Fruit fly (Drosophila melanogaster) whole organism, embryonic: ENCODE measurements around the gene eIF1.

ENCODE experiments used
- Antp ChIP-seq: fragments of 200-800 bp; sonication (Bioruptor generic); optimal IDR thresholded peaks from 3 replicates; lab custom pipeline; 2016; ENCODE audit warnings: missing biosample characterization, missing genetic modification characterization
- Awh ChIP-seq: fragments of 200-800 bp; sonication (Bioruptor generic); IDR thresholded peaks from 2 replicates; pipeline ENCODE4, ENCODE4 v1.3.6; 2022; ENCODE audit warnings: missing biosample characterization, missing genetic modification characterization
- CG10267 ChIP-seq: fragments of 200-800 bp; sonication (Bioruptor generic); optimal IDR thresholded peaks from 2 replicates; lab custom pipeline; 2018; ENCODE audit warnings: missing biosample characterization, mild to moderate bottlenecking, missing genetic modification characterization, moderate library complexity
- CG10979 ChIP-seq: fragments of 200-800 bp; sonication (Bioruptor generic); optimal IDR thresholded peaks from 2 replicates; lab custom pipeline; 2018; ENCODE audit warnings: missing biosample characterization, mild to moderate bottlenecking, missing genetic modification characterization, moderate library complexity
- CG11695 ChIP-seq: fragments of 200-800 bp; sonication (Bioruptor generic); IDR thresholded peaks from 3 replicates; pipeline ENCODE4 v1.3.6; 2022; ENCODE audit warnings: missing biosample characterization, missing genetic modification characterization
- CG12744 ChIP-seq: fragments of 200-800 bp; sonication (Bioruptor generic); optimal IDR thresholded peaks from 2 replicates; lab custom pipeline; 2016; ENCODE audit warnings: missing biosample characterization, missing genetic modification characterization
- CG12942 ChIP-seq: fragments of 200-800 bp; sonication (Bioruptor generic); optimal IDR thresholded peaks from 3 replicates; lab custom pipeline; 2016; ENCODE audit warnings: missing biosample characterization, missing genetic modification characterization
- CG13287 ChIP-seq: fragments of 200-800 bp; sonication (Bioruptor generic); IDR thresholded peaks from 2 replicates; pipeline ENCODE4 v1.3.6; 2022; ENCODE audit warnings: missing biosample characterization, missing genetic modification characterization; ENCODE audit not compliant: partially characterized antibody
- CG14014 ChIP-seq: fragments of 200-800 bp; sonication (Bioruptor generic); IDR thresholded peaks from 2 replicates; pipeline ENCODE4 v1.3.6; 2022; ENCODE audit warnings: missing biosample characterization, missing genetic modification characterization
- CG2116 ChIP-seq: fragments of 200-800 bp; sonication (Bioruptor generic); optimal IDR thresholded peaks from 3 replicates; lab custom pipeline; 2018; ENCODE audit warnings: missing biosample characterization, mild to moderate bottlenecking, missing genetic modification characterization
- CG2889 ChIP-seq: fragments of 200-800 bp; sonication (Bioruptor generic); IDR thresholded peaks from 3 replicates; pipeline ENCODE4 v1.3.6; 2022; ENCODE audit warnings: missing biosample characterization, missing genetic modification characterization
- CG3163 ChIP-seq: fragments of 200-800 bp; sonication (Bioruptor generic); optimal IDR thresholded peaks from 3 replicates; lab custom pipeline; 2016; ENCODE audit warnings: missing biosample characterization, missing genetic modification characterization
- CG32772 ChIP-seq: fragments of 200-800 bp; sonication (Bioruptor generic); IDR thresholded peaks from 2 replicates; pipeline ENCODE4 v1.3.6; 2022; ENCODE audit warnings: missing biosample characterization, missing genetic modification characterization
- CG3407 ChIP-seq: fragments of 200-800 bp; sonication (Bioruptor generic); optimal IDR thresholded peaks from 2 replicates; lab custom pipeline; 2018; ENCODE audit warnings: missing biosample characterization, mild to moderate bottlenecking, missing genetic modification characterization
- CG42726 ChIP-seq: fragments of 200-800 bp; sonication (Bioruptor generic); IDR thresholded peaks from 2 replicates; pipeline ENCODE4 v1.3.6; 2022; ENCODE audit warnings: missing biosample characterization, missing genetic modification characterization; ENCODE audit not compliant: partially characterized antibody
- CG5245 ChIP-seq: fragments of 200-800 bp; sonication (Bioruptor generic); optimal IDR thresholded peaks from 3 replicates; lab custom pipeline; 2016; ENCODE audit warnings: missing biosample characterization, missing genetic modification characterization
- CG7928 ChIP-seq: fragments of 200-800 bp; sonication (Bioruptor generic); optimal IDR thresholded peaks from 2 replicates; lab custom pipeline; 2017; ENCODE audit warnings: missing biosample characterization, mild to moderate bottlenecking, missing genetic modification characterization
- CG9437 ChIP-seq: fragments of 200-800 bp; sonication (Bioruptor generic); optimal IDR thresholded peaks from 2 replicates; lab custom pipeline; 2018; ENCODE audit warnings: missing biosample characterization, mild to moderate bottlenecking, missing genetic modification characterization
- CG9932 ChIP-seq: fragments of 200-800 bp; sonication (Bioruptor generic); IDR thresholded peaks from 2 replicates; pipeline ENCODE4 v1.3.6; 2022; ENCODE audit warnings: missing biosample characterization, missing genetic modification characterization
- Fer2 ChIP-seq: fragments of 200-800 bp; sonication (Bioruptor generic); optimal IDR thresholded peaks from 2 replicates; lab custom pipeline; 2018; ENCODE audit warnings: missing biosample characterization, mild to moderate bottlenecking, missing genetic modification characterization, moderate library complexity
- GATAe ChIP-seq: fragments of 200-800 bp; sonication (Bioruptor generic); conservative IDR thresholded peaks from 2 replicates; pipeline ENCODE4 v1.3.6; 2022; ENCODE audit warnings: missing biosample characterization, missing genetic modification characterization
- Gug ChIP-seq: fragments of 200-800 bp; sonication (Bioruptor generic); IDR thresholded peaks from 4 replicates; pipeline ENCODE4 v1.3.6; 2022; ENCODE audit warnings: missing biosample characterization, missing genetic modification characterization
- Hand ChIP-seq: fragments of 200-800 bp; sonication (Bioruptor generic); optimal IDR thresholded peaks from 2 replicates; lab custom pipeline; 2017; ENCODE audit warnings: mild to moderate bottlenecking, missing biosample characterization, missing genetic modification reagents, missing genetic modification characterization
- HmgD ChIP-seq: fragments of 200-800 bp; sonication (Bioruptor generic); optimal IDR thresholded peaks from 3 replicates; lab custom pipeline; 2016; ENCODE audit warnings: missing biosample characterization, missing genetic modification characterization
- HmgZ ChIP-seq: fragments of 200-800 bp; sonication (Bioruptor generic); optimal IDR thresholded peaks from 2 replicates; lab custom pipeline; 2018; ENCODE audit warnings: missing biosample characterization, mild to moderate bottlenecking, missing genetic modification characterization
- Mrtf ChIP-seq: fragments of 200-800 bp; sonication (Bioruptor generic); IDR thresholded peaks from 3 replicates; pipeline ENCODE4 v1.3.6; 2022; ENCODE audit warnings: missing biosample characterization, missing genetic modification characterization
- Pdp1 ChIP-seq, 2 experiments: fragments of 200-800 bp; sonication (Bioruptor generic); optimal IDR thresholded peaks; 3 replicates each; lab custom pipeline; 2016; ENCODE audit warnings: missing biosample characterization in 2 of 2, missing genetic modification characterization in 2 of 2, mild to moderate bottlenecking in 1 of 2, moderate library complexity in 1 of 2
- Scr ChIP-seq: fragments of 200-800 bp; sonication (Bioruptor generic); IDR thresholded peaks from 2 replicates; pipeline ENCODE4 v1.3.6; 2022; ENCODE audit warnings: missing biosample characterization, missing genetic modification characterization; ENCODE audit not compliant: partially characterized antibody
- ase ChIP-seq: fragments of 200-800 bp; sonication (Bioruptor generic); IDR thresholded peaks from 3 replicates; pipeline ENCODE4 v1.3.6; 2022; ENCODE audit warnings: missing biosample characterization, missing genetic modification characterization
- ash1 ChIP-seq: fragments of 200-800 bp; sonication (Bioruptor generic); optimal IDR thresholded peaks from 2 replicates; lab custom pipeline; 2018; ENCODE audit warnings: missing biosample characterization, mild to moderate bottlenecking, missing genetic modification characterization
- caup ChIP-seq: fragments of 200-800 bp; sonication (Bioruptor generic); optimal IDR thresholded peaks from 3 replicates; lab custom pipeline; 2017; ENCODE audit warnings: missing biosample characterization, mild to moderate bottlenecking, missing genetic modification characterization, moderate library complexity; ENCODE audit not compliant: severe bottlenecking
- corto ChIP-seq: fragments of 200-800 bp; sonication (Bioruptor generic); optimal IDR thresholded peaks from 2 replicates; lab custom pipeline; 2016; ENCODE audit warnings: missing biosample characterization, mild to moderate bottlenecking, missing genetic modification characterization, moderate library complexity
- crp ChIP-seq, 2 experiments: fragments of 200-800 bp; sonication (Bioruptor generic); optimal IDR thresholded peaks; 2 replicates in 1 of 2; 3 replicates in 1 of 2; lab custom pipeline; 2017; ENCODE audit warnings: missing biosample characterization in 2 of 2, missing genetic modification characterization in 2 of 2, mild to moderate bottlenecking in 1 of 2, moderate library complexity in 1 of 2
- dan ChIP-seq: fragments of 200-800 bp; sonication (Bioruptor generic); IDR thresholded peaks from 2 replicates; pipeline ENCODE4 v1.3.6; 2022; ENCODE audit warnings: missing biosample characterization, missing genetic modification characterization
- dpn ChIP-seq, 2 experiments: fragments of 200-800 bp; sonication (Bioruptor generic); optimal IDR thresholded peaks; 3 replicates each; lab custom pipeline; 2016; ENCODE audit warnings: missing biosample characterization in 2 of 2, missing genetic modification characterization in 2 of 2
- fd96Cb ChIP-seq: fragments of 200-800 bp; sonication (Bioruptor generic); optimal IDR thresholded peaks from 2 replicates; lab custom pipeline; 2018; ENCODE audit warnings: missing biosample characterization, mild to moderate bottlenecking, missing genetic modification characterization, moderate library complexity
- insv ChIP-seq, 2 experiments: fragments of 200-800 bp; sonication (Bioruptor generic); optimal IDR thresholded peaks; 3 replicates each; lab custom pipeline; 2016 to 2018; ENCODE audit warnings: missing biosample characterization in 2 of 2, missing genetic modification characterization in 2 of 2
- ken ChIP-seq: fragments of 200-800 bp; sonication (Bioruptor generic); IDR thresholded peaks from 3 replicates; pipeline ENCODE4 v1.3.6; 2022; ENCODE audit warnings: missing biosample characterization, missing genetic modification characterization
- lmd ChIP-seq: fragments of 200-800 bp; sonication (Bioruptor generic); IDR thresholded peaks from 2 replicates; pipeline ENCODE4 v1.3.6; 2022; ENCODE audit warnings: missing biosample characterization, missing genetic modification characterization
- pzg ChIP-seq: fragments of 200-800 bp; sonication (Bioruptor generic); optimal IDR thresholded peaks from 3 replicates; lab custom pipeline; 2018; ENCODE audit warnings: missing biosample characterization, mild to moderate bottlenecking, missing genetic modification characterization, moderate library complexity
- repo ChIP-seq: fragments of 200-800 bp; sonication (Bioruptor generic); optimal IDR thresholded peaks from 2 replicates; lab custom pipeline; 2016; ENCODE audit warnings: missing biosample characterization, missing genetic modification characterization
- schlank ChIP-seq: fragments of 200-800 bp; sonication (Bioruptor generic); optimal IDR thresholded peaks from 2 replicates; lab custom pipeline; 2018; ENCODE audit warnings: missing biosample characterization, mild to moderate bottlenecking, missing genetic modification characterization
- tll ChIP-seq, 2 experiments: fragments of 200-800 bp in 1 of 2; fragments of >200 bp in 1 of 2; sonication (Bioruptor generic) in 1 of 2; optimal IDR thresholded peaks; 2 replicates each; lab custom pipeline; 2017 to 2019; ENCODE audit warnings: missing biosample characterization in 2 of 2, missing genetic modification characterization in 2 of 2, mild to moderate bottlenecking in 1 of 2, moderate library complexity in 1 of 2
- toy ChIP-seq: fragments of 200-800 bp; sonication (Bioruptor generic); IDR thresholded peaks from 2 replicates; pipeline ENCODE4 v1.3.6; 2022; ENCODE audit warnings: missing biosample characterization, missing genetic modification characterization
- tup ChIP-seq: fragments of 200-800 bp; sonication (Bioruptor generic); optimal IDR thresholded peaks from 2 replicates; lab custom pipeline; 2016; ENCODE audit warnings: missing biosample characterization, mild to moderate bottlenecking, missing genetic modification characterization, moderate library complexity
- vnd ChIP-seq: fragments of 200-800 bp; sonication (Bioruptor generic); IDR thresholded peaks from 3 replicates; pipeline ENCODE4 v1.3.6; 2022; ENCODE audit warnings: missing biosample characterization, missing genetic modification characterization; ENCODE audit not compliant: partially characterized antibody
- zen2 ChIP-seq: fragments of 200-800 bp; sonication (Bioruptor generic); IDR thresholded peaks from 3 replicates; pipeline ENCODE4 v1.3.6; 2022; ENCODE audit warnings: missing biosample characterization, missing genetic modification characterization; ENCODE audit not compliant: partially characterized antibody

eIF1 gene

DNA sequence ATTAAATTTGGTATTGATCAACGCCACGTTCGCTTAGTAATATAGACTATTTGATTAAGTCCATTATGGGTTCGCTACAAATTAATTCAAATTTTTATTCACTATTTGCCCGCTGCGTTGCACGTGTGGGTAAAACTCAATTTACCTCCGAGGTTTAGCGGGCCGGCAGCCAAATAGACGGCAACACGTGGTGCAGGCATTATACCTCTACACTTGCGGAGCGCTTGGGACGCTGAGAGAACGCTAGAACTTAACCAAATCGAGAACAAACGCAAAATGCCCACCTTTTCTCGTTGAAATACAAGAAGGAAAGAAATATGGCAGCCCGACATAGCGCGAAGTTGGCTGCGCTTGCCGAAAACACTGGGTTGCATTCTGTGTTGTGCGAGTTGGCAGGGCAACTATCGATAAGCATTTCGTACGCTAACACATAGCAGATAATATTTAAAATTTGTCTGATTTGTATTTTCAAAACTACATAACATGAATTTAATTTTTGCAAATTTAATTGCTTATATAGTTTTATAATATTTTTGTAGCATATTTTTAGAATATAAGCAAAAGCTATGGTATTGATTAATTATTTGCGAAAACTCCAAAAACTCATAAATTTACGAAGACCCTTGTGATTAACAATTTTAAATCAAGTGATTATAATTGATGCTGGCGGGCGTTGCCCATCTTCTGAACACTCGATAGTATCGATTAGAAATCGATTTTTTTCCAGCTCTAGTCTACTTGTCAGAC lies at the start of gene eIF1, which contains the start of gene RpL28 (continued):
- TF ChIP-seq Gug (GFP tag; lab: Robert Waterston, UW) (peak; percentile 57), CG3407 (peak; percentile 92), CG7928 (peak; percentile 73), CG3163 (peak; percentile 70), dan (no peak), CG2889 (GFP tag; lab: Robert Waterston, UW) (peak; percentile 61; the same call in 2 of the 3 replicates), crp (GFP tag; optimal IDR thresholded peaks at IDR 0.05; lab: Kevin White, UChicago) (peak in 1 of 2 experiments; percentile 64), CG12744 (GFP tag; lab: Kevin White, UChicago) (peak; percentile 81), CG32772 (GFP tag; lab: Robert Waterston, UW) (peak; percentile 82), repo (GFP tag; lab: Kevin White, UChicago) (peak; percentile 92), insv (GFP tag; optimal IDR thresholded peaks at IDR 0.05; lab: Kevin White, UChicago) (peak in 1 of 2 experiments; percentile 77), zen2 (GFP tag; lab: Robert Waterston, UW) (peak; percentile 47; the same call in 2 of the 3 replicates), CG2116 (peak; percentile 100), CG13287 (GFP tag; lab: Robert Waterston, UW) (peak; percentile 78), CG10979 (tag; lab: Kevin White, UChicago) (peak; percentile 71), Fer2 (tag; lab: Kevin White, UChicago) (peak; percentile 82), CG11695 (GFP tag; lab: Robert Waterston, UW) (peak; percentile 63; the same call in 2 of the 3 replicates), CG12942 (peak; percentile 85), dpn (GFP tag; optimal IDR thresholded peaks at IDR 0.05; lab: Kevin White, UChicago) (peak; percentile 83 to 94), HmgD (GFP tag; lab: Kevin White, UChicago) (peak; percentile 87), ase (GFP tag; lab: Robert Waterston, UW) (peak; percentile 87), fd96Cb (tag; lab: Kevin White, UChicago) (peak; percentile 74), Awh (GFP tag; lab: Robert Waterston, UW) (peak; percentile 86), ash1 (GFP tag; lab: Kevin White, UChicago) (peak; percentile 96), HmgZ (peak; percentile 84), CG9437 (GFP tag; lab: Kevin White, UChicago) (peak; percentile 86), CG42726 (no peak; the same call in none of the 2 replicates), CG14014 (GFP tag; lab: Robert Waterston, UW) (peak; percentile 73), Hand (GFP tag; lab: Kevin White, UChicago) (peak; percentile 81), vnd (peak; percentile 77), toy (GFP tag; lab: Robert Waterston, UW) (peak; percentile 62; the same call in 1 of the 2 replicates), Scr (GFP tag; lab: Robert Waterston, UW) (peak; percentile 88), CG10267 (tag; lab: Kevin White, UChicago) (peak; percentile 86), corto (GFP tag; lab: Kevin White, UChicago) (peak; percentile 40), tup (GFP tag; lab: Kevin White, UChicago) (peak; percentile 78), lmd (GFP tag; lab: Robert Waterston, UW) (peak; percentile 82), Antp (GFP tag; lab: Kevin White, UChicago) (peak; percentile 87), CG5245 (GFP tag; lab: Kevin White, UChicago) (peak; percentile 83), tll (GFP tag; optimal IDR thresholded peaks at IDR 0.05; lab: Kevin White, UChicago) (peak in 1 of 2 experiments; percentile 42), Mrtf (GFP tag; lab: Robert Waterston, UW) (peak; percentile 80; the same call in 2 of the 3 replicates), ken (peak; percentile 89), Pdp1 (GFP tag; optimal IDR thresholded peaks at IDR 0.05; lab: Kevin White, UChicago) (peak; percentile 78 to 88), schlank (tag; lab: Kevin White, UChicago) (peak; percentile 94), pzg (GFP tag; lab: Kevin White, UChicago) (peak; percentile 85), CG9932 (GFP tag; lab: Robert Waterston, UW) (peak; percentile 89), GATAe (GFP tag; lab: Robert Waterston, UW) (peak; percentile 56), caup (GFP tag; lab: Kevin White, UChicago) (peak; percentile 98)
